5 fruit fly cellular contexts compared by ENCODE assay signal in the genomic region with DNA sequence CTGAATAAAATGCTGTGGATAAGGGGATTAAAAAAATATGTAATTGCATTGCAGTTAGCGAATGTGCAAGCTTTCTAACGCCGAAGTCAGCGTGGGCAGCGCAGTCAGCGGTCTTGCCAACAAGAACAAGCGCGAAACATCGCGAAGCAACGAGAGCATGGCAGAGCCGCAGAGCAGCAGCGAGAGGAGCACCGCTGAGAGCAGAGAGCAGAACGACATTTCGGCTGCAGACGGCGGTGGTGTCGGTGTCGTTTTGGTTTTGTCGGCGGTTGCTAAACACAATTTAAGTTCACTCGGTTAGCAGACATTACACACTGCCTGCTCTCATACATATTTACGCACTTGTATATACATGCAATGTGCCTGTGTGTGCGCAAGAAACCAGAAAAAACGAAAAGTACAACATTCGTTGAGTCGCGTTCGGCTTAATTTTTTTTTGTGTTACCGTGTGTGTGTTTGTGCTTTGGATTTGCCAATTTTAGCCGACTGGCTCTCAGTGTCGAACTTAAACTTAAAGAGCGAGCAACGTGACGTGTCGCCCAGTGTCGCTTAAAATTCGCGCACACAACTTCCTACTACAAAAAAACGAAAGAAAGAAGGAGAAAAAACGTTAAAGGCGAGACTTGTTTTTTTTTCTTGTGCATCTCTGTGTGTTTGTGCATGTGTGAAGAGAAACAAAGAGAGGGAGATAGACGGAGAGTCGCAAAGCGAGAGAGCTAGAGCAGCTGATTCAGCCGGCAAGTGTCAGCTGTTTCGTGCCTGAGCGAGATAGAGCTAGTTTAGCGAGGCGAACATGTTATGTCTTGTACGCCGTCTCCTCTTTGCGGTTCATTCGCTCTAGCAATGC.
TF ChIP-seq lines count a peak whose summit lies in the region.

No protein-coding gene starts in this region.

- TF ChIP-seq CTCF in whole organism, embryonic (GFP tag; optimal IDR thresholded peaks at IDR 0.05; lab: Kevin White, UChicago) = no peak

TF ChIP-seq in whole organism, adult, 20 proteins besides CTCF, POLR2A, EP300 and RAD21 (continues in another document):
- no peak for TF ChIP-seq Crg-1 (GFP tag; optimal IDR thresholded peaks at IDR 0.05; lab: Kevin White, UChicago)
- TF ChIP-seq CG14711 (tag; optimal IDR thresholded peaks at IDR 0.05; lab: Kevin White, UChicago) = no peak
- TF ChIP-seq CG7045 (GFP tag; optimal IDR thresholded peaks at IDR 0.05; lab: Kevin White, UChicago) = peak; percentile 36
- TF ChIP-seq Hr96 (GFP tag; optimal IDR thresholded peaks at IDR 0.05; lab: Kevin White, UChicago) = peak; percentile 62
- peak; percentile 56 for TF ChIP-seq CG7101 (tag; optimal IDR thresholded peaks at IDR 0.05; lab: Kevin White, UChicago)
- TF ChIP-seq CG1620 (GFP tag; optimal IDR thresholded peaks at IDR 0.05; lab: Kevin White, UChicago) = no peak
- peak; percentile 3 for TF ChIP-seq CG5204 (GFP tag; optimal IDR thresholded peaks at IDR 0.05; lab: Kevin White, UChicago)
- peak; percentile 79 for TF ChIP-seq CG11617 (GFP tag; optimal IDR thresholded peaks at IDR 0.05; lab: Kevin White, UChicago)
- TF ChIP-seq ovo (GFP tag; optimal IDR thresholded peaks at IDR 0.05; lab: Kevin White, UChicago) = peak; percentile 74
- peak; percentile 76 for TF ChIP-seq CG12768 (GFP tag; optimal IDR thresholded peaks at IDR 0.05; lab: Kevin White, UChicago)
- peak; percentile 28 for TF ChIP-seq pad (GFP tag; optimal IDR thresholded peaks at IDR 0.05; lab: Kevin White, UChicago)
- peak; percentile 81 for TF ChIP-seq cic (GFP tag; optimal IDR thresholded peaks at IDR 0.05; lab: Kevin White, UChicago)
- TF ChIP-seq bab1 (GFP tag; optimal IDR thresholded peaks at IDR 0.05; lab: Kevin White, UChicago) = peak; percentile 38
- TF ChIP-seq tj (GFP tag; optimal IDR thresholded peaks at IDR 0.05; lab: Kevin White, UChicago) = peak; percentile 54
- peak; percentile 60 for TF ChIP-seq CG33017 (tag; optimal IDR thresholded peaks at IDR 0.05; lab: Kevin White, UChicago)
- TF ChIP-seq cnc (optimal IDR thresholded peaks at IDR 0.05; lab: Kevin White, UChicago) = no peak

TF ChIP-seq in whole organism, embryonic, 481 proteins besides CTCF, POLR2A, EP300 and RAD21 (continues in another document):
- TF ChIP-seq Ets97D (GFP tag; optimal IDR thresholded peaks at IDR 0.05; lab: Kevin White, UChicago) = no peak
- no peak for TF ChIP-seq CG4707 (GFP tag; optimal IDR thresholded peaks at IDR 0.05; lab: Kevin White, UChicago)
- peak; percentile 91 for TF ChIP-seq chinmo (GFP tag; IDR thresholded peaks at IDR 0.05; lab: Robert Waterston, UW; ENCODE audit: partially characterized antibody)
- TF ChIP-seq CG17328 (GFP tag; IDR thresholded peaks at IDR 0.05; lab: Robert Waterston, UW) = no peak; the same call in 1 of the 2 replicates
- no peak for TF ChIP-seq Vsx1 (GFP tag; optimal IDR thresholded peaks at IDR 0.05; lab: Kevin White, UChicago)
- TF ChIP-seq yki (optimal IDR thresholded peaks at IDR 0.05; lab: Kevin White, UChicago) = peak; percentile 42
- no peak for TF ChIP-seq CG10147 (GFP tag; optimal IDR thresholded peaks at IDR 0.05; lab: Kevin White, UChicago)
- TF ChIP-seq croc (GFP tag; conservative IDR thresholded peaks at IDR 0.05; lab: Robert Waterston, UW) = no peak
- TF ChIP-seq wor (GFP tag; IDR thresholded peaks at IDR 0.05; lab: Robert Waterston, UW) = no peak
- no peak for TF ChIP-seq CG42726 (GFP tag; IDR thresholded peaks at IDR 0.05; lab: Robert Waterston, UW; ENCODE audit: partially characterized antibody)
- 0 out of 2 replicates have a peak, but pooled peaks have one; percentile 10 for TF ChIP-seq Awh (GFP tag; IDR thresholded peaks at IDR 0.05; lab: Robert Waterston, UW)
- no peak for TF ChIP-seq crc (GFP tag; optimal IDR thresholded peaks at IDR 0.05; lab: Kevin White, UChicago)
- peak; percentile 14 for TF ChIP-seq CG18262 (tag; optimal IDR thresholded peaks at IDR 0.05; lab: Kevin White, UChicago)
- peak; percentile 82 for TF ChIP-seq CG5180 (GFP tag; optimal IDR thresholded peaks at IDR 0.05; lab: Kevin White, UChicago)
- TF ChIP-seq CG3726 (GFP tag; IDR thresholded peaks at IDR 0.05; lab: Robert Waterston, UW) = no peak
- TF ChIP-seq mam (GFP tag; optimal IDR thresholded peaks at IDR 0.05; lab: Kevin White, UChicago) = no peak

TF ChIP-seq in whole organism, prepupa, 60 proteins besides CTCF, POLR2A, EP300 and RAD21 (continues in another document):
- TF ChIP-seq cyc (GFP tag; optimal IDR thresholded peaks at IDR 0.05; lab: Kevin White, UChicago) = no peak
- TF ChIP-seq Smox (GFP tag; optimal IDR thresholded peaks at IDR 0.05; lab: Kevin White, UChicago) = peak; percentile 33
- no peak for TF ChIP-seq CG11294 (GFP tag; IDR thresholded peaks at IDR 0.05; lab: Robert Waterston, UW)
- peak; percentile 70 for TF ChIP-seq Ets96B (tag; optimal IDR thresholded peaks at IDR 0.05; lab: Kevin White, UChicago)
- TF ChIP-seq achi (GFP tag; optimal IDR thresholded peaks at IDR 0.05; lab: Kevin White, UChicago) = peak; percentile 75
- peak; percentile 60 for TF ChIP-seq CG3032 (tag; optimal IDR thresholded peaks at IDR 0.05; lab: Kevin White, UChicago)
- peak; percentile 74 for TF ChIP-seq CG32006 (GFP tag; optimal IDR thresholded peaks at IDR 0.05; lab: Kevin White, UChicago)
- TF ChIP-seq ss (GFP tag; optimal IDR thresholded peaks at IDR 0.05; lab: Kevin White, UChicago) = peak; percentile 96 to 97
- peak; percentile 62 for TF ChIP-seq dsx (GFP tag; optimal IDR thresholded peaks at IDR 0.05; lab: Kevin White, UChicago; ENCODE audit: poor library complexity, severe bottlenecking)
- TF ChIP-seq Hr4 (GFP tag; optimal IDR thresholded peaks at IDR 0.05; lab: Kevin White, UChicago) = peak; percentile 10
- peak; percentile 68 for TF ChIP-seq Sox102F (GFP tag; optimal IDR thresholded peaks at IDR 0.05; lab: Kevin White, UChicago)
- no peak for TF ChIP-seq Hr38 (GFP tag; optimal IDR thresholded peaks at IDR 0.05; lab: Kevin White, UChicago)
- peak; percentile 85 for TF ChIP-seq Lpt (GFP tag; optimal IDR thresholded peaks at IDR 0.05; lab: Kevin White, UChicago)
- no peak for TF ChIP-seq CG4318 (GFP tag; optimal IDR thresholded peaks at IDR 0.05; lab: Kevin White, UChicago)
- peak; percentile 87 for TF ChIP-seq net (GFP tag; optimal IDR thresholded peaks at IDR 0.05; lab: Kevin White, UChicago)
- peak; percentile 88 for TF ChIP-seq CG16779 (tag; optimal IDR thresholded peaks at IDR 0.05; lab: Kevin White, UChicago)
- peak; percentile 36 for TF ChIP-seq fd59A (GFP tag; optimal IDR thresholded peaks at IDR 0.05; lab: Kevin White, UChicago)

TF ChIP-seq in whole organism, pupa, 21 proteins besides CTCF, POLR2A, EP300 and RAD21 (continues in another document):
- TF ChIP-seq Pif1B (GFP tag; optimal IDR thresholded peaks at IDR 0.05; lab: Kevin White, UChicago) (peak; percentile 86), CG10348 (GFP tag; IDR thresholded peaks at IDR 0.05; lab: Robert Waterston, UW) (no peak), CG4496 (GFP tag; IDR thresholded peaks at IDR 0.05; lab: Robert Waterston, UW) (peak; percentile 92), EcR (GFP tag; optimal IDR thresholded peaks at IDR 0.05; lab: Kevin White, UChicago) (peak; percentile 80), CG8159 (tag; optimal IDR thresholded peaks at IDR 0.05; lab: Kevin White, UChicago) (peak; percentile 80), rn (GFP tag; IDR thresholded peaks at IDR 0.05; lab: Robert Waterston, UW) (0 out of 2 replicates have a peak, but pooled peaks have one; percentile 12), CG34367 (tag; optimal IDR thresholded peaks at IDR 0.05; lab: Kevin White, UChicago) (peak; percentile 85), Ets98B (GFP tag; IDR thresholded peaks at IDR 0.05; lab: Robert Waterston, UW) (peak; percentile 90), CG8301 (tag; optimal IDR thresholded peaks at IDR 0.05; lab: Kevin White, UChicago) (peak; percentile 80), fd96Ca (GFP tag; IDR thresholded peaks at IDR 0.05; lab: Robert Waterston, UW) (peak; percentile 86), CG15710 (tag; optimal IDR thresholded peaks at IDR 0.05; lab: Kevin White, UChicago) (peak; percentile 82), CG32121 (GFP tag; IDR thresholded peaks at IDR 0.05; lab: Robert Waterston, UW) (peak; percentile 89), CG14655 (GFP tag; optimal IDR thresholded peaks at IDR 0.05; lab: Kevin White, UChicago) (peak; percentile 85), CG13204 (GFP tag; optimal IDR thresholded peaks at IDR 0.05; lab: Kevin White, UChicago) (peak; percentile 85), D1 (tag; optimal IDR thresholded peaks at IDR 0.05; lab: Kevin White, UChicago) (peak; percentile 30), gl (tag; optimal IDR thresholded peaks at IDR 0.05; lab: Kevin White, UChicago) (peak; percentile 96), Pif1A (GFP tag; optimal IDR thresholded peaks at IDR 0.05; lab: Kevin White, UChicago) (peak; percentile 89), CG17806 (tag; optimal IDR thresholded peaks at IDR 0.05; lab: Kevin White, UChicago) (peak; percentile 75)

TF ChIP-seq in whole organism, wandering third instar larva, 38 proteins besides CTCF, POLR2A, EP300 and RAD21 (continues in another document):
- TF ChIP-seq dsf (GFP tag; optimal IDR thresholded peaks at IDR 0.05; lab: Kevin White, UChicago; ENCODE audit: borderline replicate concordance) (no peak), Dif (GFP tag; optimal IDR thresholded peaks at IDR 0.05; lab: Kevin White, UChicago; ENCODE audit: partially characterized antibody) (peak; percentile 92), Dfd (GFP tag; optimal IDR thresholded peaks at IDR 0.05; lab: Kevin White, UChicago) (no peak), sage (GFP tag; optimal IDR thresholded peaks at IDR 0.05; lab: Kevin White, UChicago) (peak; percentile 25), woc (GFP tag; optimal IDR thresholded peaks at IDR 0.05; lab: Kevin White, UChicago) (peak; percentile 39), foxo (GFP tag; optimal IDR thresholded peaks at IDR 0.05; lab: Kevin White, UChicago) (no peak), OdsH (GFP tag; optimal IDR thresholded peaks at IDR 0.05; lab: Kevin White, UChicago) (peak; percentile 38), sv (GFP tag; optimal IDR thresholded peaks at IDR 0.05; lab: Kevin White, UChicago) (no peak), Sp1 (GFP tag; optimal IDR thresholded peaks at IDR 0.05; lab: Kevin White, UChicago) (peak; percentile 85), jim (GFP tag; optimal IDR thresholded peaks at IDR 0.05; lab: Kevin White, UChicago) (peak; percentile 7), Hnf4 (GFP tag; optimal IDR thresholded peaks at IDR 0.05; lab: Kevin White, UChicago) (peak; percentile 41), Vsx2 (GFP tag; optimal IDR thresholded peaks at IDR 0.05; lab: Kevin White, UChicago; ENCODE audit: partially characterized antibody) (peak; percentile 74), tai (GFP tag; optimal IDR thresholded peaks at IDR 0.05; lab: Kevin White, UChicago) (no peak), rgr (GFP tag; optimal IDR thresholded peaks at IDR 0.05; lab: Kevin White, UChicago) (peak; percentile 17), fru (GFP tag; optimal IDR thresholded peaks at IDR 0.05; lab: Kevin White, UChicago) (peak; percentile 26), Hr78 (GFP tag; optimal IDR thresholded peaks at IDR 0.05; lab: Kevin White, UChicago) (no peak), CG9705 (GFP tag; optimal IDR thresholded peaks at IDR 0.05; lab: Kevin White, UChicago) (peak; percentile 37), HLH106 (tag; optimal IDR thresholded peaks at IDR 0.05; lab: Kevin White, UChicago) (peak; percentile 12), Jra (GFP tag; optimal IDR thresholded peaks at IDR 0.05; lab: Kevin White, UChicago) (peak; percentile 13)
